Worm (Caenorhabditis elegans) whole organism, midembryonic: ENCODE data around the gene faxc-1.

Experiments
- T22C8.4 ChIP-seq: fragments of 200-800 bp; sonication (Bioruptor generic); IDR thresholded peaks from 2 replicates; pipeline ENCODE4 v1.3.6; 2022; ENCODE audit warnings: missing genetic modification characterization, missing compliant biosample characterization
- cog-1 ChIP-seq: sonication (generic microtip); optimal IDR thresholded peaks from 2 replicates; lab custom pipeline; 2016; ENCODE audit warnings: missing genetic modification characterization, missing compliant biosample characterization
- flt-1 ChIP-seq: fragments of 200-800 bp; sonication (Bioruptor generic); IDR thresholded peaks from 2 replicates; pipeline ENCODE4 v1.3.6; 2022; ENCODE audit warnings: missing genetic modification characterization, missing compliant biosample characterization
- klf-2 ChIP-seq: fragments of 200-800 bp; sonication (Bioruptor generic); conservative IDR thresholded peaks from 2 replicates; pipeline ENCODE4 v1.3.6; 2022; ENCODE audit warnings: missing genetic modification reagents, missing genetic modification characterization, missing compliant biosample characterization
- med-1 ChIP-seq: sonication (generic microtip); optimal IDR thresholded peaks from 2 replicates; lab custom pipeline; 2017; ENCODE audit warnings: missing genetic modification characterization, mild to moderate bottlenecking, missing compliant biosample characterization, antibody characterized with exemption, missing genetic modification reagents; ENCODE audit not compliant: insufficient read depth
- ref-1 ChIP-seq: fragments of 200-800 bp; sonication (Bioruptor generic); conservative IDR thresholded peaks from 2 replicates; pipeline ENCODE4 v1.3.6; 2022; ENCODE audit warnings: missing genetic modification reagents, missing genetic modification characterization, missing compliant biosample characterization
- tab-1 ChIP-seq: fragments of 200-800 bp; sonication (Bioruptor generic); IDR thresholded peaks from 2 replicates; pipeline ENCODE4 v1.3.6; 2022; ENCODE audit warnings: missing genetic modification characterization, missing compliant biosample characterization
- ztf-23 ChIP-seq: fragments of 200-800 bp; sonication (Bioruptor generic); IDR thresholded peaks from 2 replicates; pipeline ENCODE4 v1.3.6; 2022; ENCODE audit warnings: missing genetic modification reagents, missing genetic modification characterization, missing compliant biosample characterization
- ztf-29 ChIP-seq: fragments of 200-800 bp; sonication (Bioruptor generic); IDR thresholded peaks from 2 replicates; pipeline ENCODE4 v1.3.6; 2022; ENCODE audit warnings: missing genetic modification reagents, missing genetic modification characterization, missing compliant biosample characterization

Gene faxc-1

ce11 chrII:12296591-12296990, 32.6 kb downstream of the faxc-1 start:
- TF ChIP-seq T22C8.4 (GFP tag; lab: Robert Waterston, UW) (no peak), klf-2 (GFP tag; lab: Robert Waterston, UW) (no peak), ztf-29 (no peak), ref-1 (GFP tag; lab: Robert Waterston, UW) (no peak), tab-1 (no peak), cog-1 (tag; lab: Kevin White, UChicago) (no peak), flt-1 (GFP tag; lab: Robert Waterston, UW) (no peak), med-1 (GFP tag; lab: Kevin White, UChicago) (no peak), ztf-23 (GFP tag; lab: Robert Waterston, UW) (no peak)

ce11 chrII:12300680-12301079, 36.7 kb downstream of the faxc-1 start:
- TF ChIP-seq T22C8.4 (GFP tag; lab: Robert Waterston, UW) (peak; percentile 84), tab-1 (no peak)

- TF ChIP-seq tab-1 (no peak), T22C8.4 (GFP tag; lab: Robert Waterston, UW) (peak; percentile 95), ztf-23 (GFP tag; lab: Robert Waterston, UW) (no peak)
These were observed 37.2 kb downstream of the faxc-1 start for ce11 chrII:12301233-12301632.

ce11 chrII:12302354-12302753, 38.4 kb downstream of the faxc-1 start, which contains the start of gene C50E10.1:
Gene C50E10.1, minus strand, starts transcription at chrII:12302454.
- TF ChIP-seq tab-1 (no peak), ref-1 (GFP tag; lab: Robert Waterston, UW) (no peak), cog-1 (tag; lab: Kevin White, UChicago) (no peak), med-1 (GFP tag; lab: Kevin White, UChicago) (no peak), ztf-23 (GFP tag; lab: Robert Waterston, UW) (no peak), flt-1 (GFP tag; lab: Robert Waterston, UW) (no peak), ztf-29 (no peak), T22C8.4 (GFP tag; lab: Robert Waterston, UW) (no peak), klf-2 (GFP tag; lab: Robert Waterston, UW) (no peak)

- no peak for TF ChIP-seq ztf-29
- TF ChIP-seq T22C8.4 (GFP tag; lab: Robert Waterston, UW), result peak; percentile 67; the same call in 1 of the 2 replicates
These were observed 39.1 kb downstream of the faxc-1 start, which contains the start of gene sre-50 for ce11 chrII:12303142-12303541. Gene sre-50, plus strand, starts transcription at chrII:12303525.

- no peak for TF ChIP-seq ztf-23 (GFP tag; lab: Robert Waterston, UW)
These were observed 45.6 kb downstream of the faxc-1 start, which contains the start of gene C50E10.2 for ce11 chrII:12309614-12310013. Gene C50E10.2, minus strand, starts transcription at chrII:12309714.

- TF ChIP-seq cog-1 (tag; lab: Kevin White, UChicago) (no peak), T22C8.4 (GFP tag; lab: Robert Waterston, UW) (no peak), ztf-29 (no peak), ztf-23 (GFP tag; lab: Robert Waterston, UW) (no peak), tab-1 (no peak), med-1 (GFP tag; lab: Kevin White, UChicago) (no peak), klf-2 (GFP tag; lab: Robert Waterston, UW) (no peak), flt-1 (GFP tag; lab: Robert Waterston, UW) (no peak), ref-1 (GFP tag; lab: Robert Waterston, UW) (no peak)
These were observed 47.6 kb downstream of the faxc-1 start, which contains the start of gene sre-51 for ce11 chrII:12311560-12311959. Gene sre-51, plus strand, starts transcription at chrII:12311860.
